Worm (Caenorhabditis elegans) whole organism, young adult: ENCODE data around the gene D2024.1.

Experiments used
- D2030.7 ChIP-seq: fragments of 200-800 bp; sonication (Bioruptor generic); IDR thresholded peaks from 2 replicates; pipeline ENCODE4 v1.3.6; 2022; ENCODE audit warnings: missing genetic modification reagents, missing genetic modification characterization, missing compliant biosample characterization
- F33H1.4 ChIP-seq: fragments of 200-800 bp; sonication (Bioruptor generic); IDR thresholded peaks from 2 replicates; pipeline ENCODE4 v1.3.6; 2022; ENCODE audit warnings: missing genetic modification reagents, missing genetic modification characterization, missing compliant biosample characterization
- F39B2.1 ChIP-seq: fragments of 200-800 bp; sonication (Bioruptor generic); IDR thresholded peaks from 2 replicates; pipeline ENCODE4 v1.3.6; 2022; ENCODE audit warnings: missing genetic modification reagents, missing genetic modification characterization, missing compliant biosample characterization
- F57A8.1 ChIP-seq: fragments of 200-800 bp; sonication (Bioruptor generic); optimal IDR thresholded peaks from 2 replicates; lab custom pipeline; 2018; ENCODE audit warnings: mild to moderate bottlenecking, missing genetic modification characterization, moderate library complexity, missing compliant biosample characterization
- F57C9.4 ChIP-seq: sonication (generic microtip); optimal IDR thresholded peaks from 2 replicates; lab custom pipeline; 2017; ENCODE audit warnings: mild to moderate bottlenecking, missing genetic modification characterization, missing compliant biosample characterization
- akir-1 ChIP-seq: fragments of 200-800 bp; sonication (Bioruptor generic); optimal IDR thresholded peaks from 2 replicates; lab custom pipeline; 2018; ENCODE audit warnings: mild to moderate bottlenecking, missing genetic modification characterization, moderate library complexity, missing compliant biosample characterization
- aptf-2 ChIP-seq: fragments of 200-800 bp; sonication (Bioruptor generic); conservative IDR thresholded peaks from 2 replicates; pipeline ENCODE4 v1.3.6; 2022; ENCODE audit warnings: missing genetic modification reagents, missing genetic modification characterization, missing compliant biosample characterization
- ceh-40 ChIP-seq: fragments of 200-800 bp; sonication (Bioruptor generic); IDR thresholded peaks from 2 replicates; pipeline ENCODE4 v1.3.6; 2022; ENCODE audit warnings: missing genetic modification characterization, missing compliant biosample characterization
- ceh-58 ChIP-seq: fragments of 200-800 bp; sonication (Bioruptor generic); IDR thresholded peaks from 2 replicates; pipeline ENCODE4 v1.3.6; 2022; ENCODE audit warnings: missing genetic modification characterization, missing compliant biosample characterization
- ceh-79 ChIP-seq: sonication (generic microtip); optimal IDR thresholded peaks from 2 replicates; lab custom pipeline; 2017; ENCODE audit warnings: mild to moderate bottlenecking, missing genetic modification characterization, missing compliant biosample characterization
- ceh-91 ChIP-seq: fragments of 200-800 bp; sonication (Bioruptor generic); IDR thresholded peaks from 2 replicates; pipeline ENCODE4 v1.3.6; 2022; ENCODE audit warnings: missing genetic modification reagents, missing genetic modification characterization, missing compliant biosample characterization
- die-1 ChIP-seq: sonication (generic microtip); optimal IDR thresholded peaks from 2 replicates; lab custom pipeline; 2016; ENCODE audit warnings: missing genotype, mild to moderate bottlenecking, missing genetic modification characterization, missing compliant biosample characterization
- dox-1 ChIP-seq: fragments of 200-800 bp; sonication (Bioruptor generic); IDR thresholded peaks from 2 replicates; pipeline ENCODE4 v1.3.6; 2022; ENCODE audit warnings: missing genetic modification reagents, missing genetic modification characterization, missing compliant biosample characterization
- dpl-1 ChIP-seq: fragments of 150-350 bp; optimal IDR thresholded peaks from 2 replicates; lab custom pipeline; 2014; ENCODE audit warnings: missing biosample characterization, missing genetic modification reagents, missing genetic modification characterization
- efl-1 ChIP-seq: fragments of 150-350 bp; optimal IDR thresholded peaks from 2 replicates; lab custom pipeline; 2014; ENCODE audit warnings: missing biosample characterization, missing genetic modification reagents, missing genetic modification characterization
- egl-18 ChIP-seq: fragments of 200-800 bp; sonication (Bioruptor generic); IDR thresholded peaks from 2 replicates; pipeline ENCODE4 v1.3.6; 2022; ENCODE audit warnings: missing genetic modification reagents, missing genetic modification characterization, missing compliant biosample characterization
- ekl-4 ChIP-seq: fragments of 200-800 bp; sonication (Bioruptor generic); IDR thresholded peaks from 2 replicates; pipeline ENCODE4 v1.3.6; 2022; ENCODE audit warnings: missing genetic modification reagents, missing genetic modification characterization, missing compliant biosample characterization
- fkh-3 ChIP-seq: sonication (generic microtip); optimal IDR thresholded peaks from 2 replicates; lab custom pipeline; 2016; ENCODE audit warnings: mild to moderate bottlenecking, missing genetic modification characterization, missing compliant biosample characterization
- hlh-12 ChIP-seq: sonication (generic microtip); optimal IDR thresholded peaks from 2 replicates; lab custom pipeline; 2016; ENCODE audit warnings: missing genetic modification characterization, missing compliant biosample characterization
- hlh-26 ChIP-seq: fragments of 200-800 bp; sonication (Bioruptor generic); conservative IDR thresholded peaks from 2 replicates; pipeline ENCODE4 v1.3.6; 2022; ENCODE audit warnings: missing genetic modification reagents, missing genetic modification characterization, missing compliant biosample characterization
- hmg-1.2 ChIP-seq: fragments of 200-800 bp; sonication (Bioruptor generic); IDR thresholded peaks from 2 replicates; pipeline ENCODE4 v1.3.6; 2022; ENCODE audit warnings: missing genetic modification reagents, missing genetic modification characterization, missing compliant biosample characterization
- hsf-1 ChIP-seq: fragments of 200-800 bp; sonication (Bioruptor generic); IDR thresholded peaks from 2 replicates; pipeline ENCODE4 v1.3.6; 2022; ENCODE audit warnings: missing genetic modification reagents, missing genetic modification characterization, missing compliant biosample characterization
- let-526 ChIP-seq: fragments of 200-800 bp; sonication (Bioruptor generic); IDR thresholded peaks from 2 replicates; pipeline ENCODE4 v1.3.6; 2022; ENCODE audit warnings: missing genetic modification reagents, missing genetic modification characterization, missing compliant biosample characterization
- madf-6 ChIP-seq: fragments of 200-800 bp; sonication (Bioruptor generic); IDR thresholded peaks from 2 replicates; pipeline ENCODE4 v1.3.6; 2022; ENCODE audit warnings: missing genetic modification reagents, missing genetic modification characterization, missing compliant biosample characterization
- nfya-1 ChIP-seq: sonication (generic microtip); optimal IDR thresholded peaks from 2 replicates; lab custom pipeline; 2017; ENCODE audit warnings: antibody characterized with exemption, missing compliant biosample characterization, missing genetic modification characterization, borderline replicate concordance; ENCODE audit not compliant: insufficient read depth
- nfya-2 ChIP-seq: fragments of 200-800 bp; sonication (Bioruptor generic); IDR thresholded peaks from 2 replicates; pipeline ENCODE4 v1.3.6; 2022; ENCODE audit warnings: missing genetic modification reagents, missing genetic modification characterization, missing compliant biosample characterization
- nhr-120 ChIP-seq: fragments of 200-800 bp; sonication (Bioruptor generic); IDR thresholded peaks from 2 replicates; pipeline ENCODE4 v1.3.6; 2022; ENCODE audit warnings: missing genetic modification characterization, missing compliant biosample characterization
- nhr-27 ChIP-seq: fragments of 200-800 bp; sonication (Bioruptor generic); optimal IDR thresholded peaks from 2 replicates; lab custom pipeline; 2018; ENCODE audit warnings: mild to moderate bottlenecking, missing genetic modification characterization, moderate library complexity, missing compliant biosample characterization
- nhr-80 ChIP-seq: sonication (generic microtip); optimal IDR thresholded peaks from 2 replicates; lab custom pipeline; 2016; ENCODE audit warnings: missing genetic modification characterization, missing compliant biosample characterization
- nhr-90 ChIP-seq: sonication (generic microtip); optimal IDR thresholded peaks from 2 replicates; lab custom pipeline; 2016; ENCODE audit warnings: missing genotype, mild to moderate bottlenecking, missing genetic modification characterization, missing compliant biosample characterization
- pha-4 ChIP-seq: fragments of 150-350 bp; sonication (generic microtip); optimal IDR thresholded peaks from 2 replicates; lab custom pipeline; 2014; ENCODE audit warnings: missing biosample characterization, missing genetic modification reagents, missing genetic modification characterization
- sea-2 ChIP-seq: fragments of 200-800 bp; sonication (Bioruptor generic); IDR thresholded peaks from 2 replicates; pipeline ENCODE4 v1.3.6; 2022; ENCODE audit warnings: missing genetic modification characterization, missing compliant biosample characterization
- somi-1 ChIP-seq: fragments of 200-800 bp; sonication (Bioruptor generic); optimal IDR thresholded peaks from 2 replicates; lab custom pipeline; 2018; ENCODE audit warnings: mild to moderate bottlenecking, missing genetic modification characterization, missing compliant biosample characterization
- sptf-2 ChIP-seq: fragments of 200-800 bp; sonication (Bioruptor generic); optimal IDR thresholded peaks from 2 replicates; lab custom pipeline; 2018; ENCODE audit warnings: mild to moderate bottlenecking, missing genetic modification characterization, missing compliant biosample characterization
- ztf-18 ChIP-seq: sonication (generic microtip); optimal IDR thresholded peaks from 2 replicates; lab custom pipeline; 2016; ENCODE audit warnings: missing genotype, mild to moderate bottlenecking, missing genetic modification characterization, missing compliant biosample characterization
- ztf-3 ChIP-seq: fragments of 200-800 bp; sonication (Bioruptor generic); optimal IDR thresholded peaks from 2 replicates; lab custom pipeline; 2018; ENCODE audit warnings: mild to moderate bottlenecking, missing genetic modification characterization, missing compliant biosample characterization

D2024.1 gene

DNA sequence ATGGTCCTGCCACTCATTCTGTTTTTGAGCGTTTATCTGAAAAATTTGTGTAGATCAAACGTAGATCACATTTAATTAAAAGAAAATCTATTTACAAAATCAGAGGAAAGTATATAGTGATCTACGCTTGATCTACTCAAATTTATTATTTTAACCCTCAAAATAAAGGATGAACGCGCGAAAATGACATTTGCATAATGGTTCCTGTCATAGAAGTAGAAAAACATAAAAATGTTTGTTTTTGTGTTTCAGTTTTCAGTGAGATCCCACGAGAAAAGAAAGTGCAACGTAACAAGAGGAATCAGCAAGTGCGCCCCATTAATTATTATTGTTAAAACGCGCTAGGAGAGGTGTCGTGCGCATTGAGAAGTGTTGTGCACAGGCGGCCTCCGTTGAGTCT, 36.0 kb upstream of the D2024.1 start (continued):
- no peak for TF ChIP-seq nhr-27 (tag; lab: Kevin White, UChicago)
- no peak for TF ChIP-seq F57C9.4
- no peak for TF ChIP-seq sea-2 (GFP tag; lab: Robert Waterston, UW)
- TF ChIP-seq somi-1 (GFP tag; lab: Kevin White, UChicago), result no peak
- no peak for TF ChIP-seq akir-1 (GFP tag; lab: Kevin White, UChicago)
- no peak for TF ChIP-seq nhr-80
- TF ChIP-seq hsf-1 (GFP tag; lab: Robert Waterston, UW), result no peak
- TF ChIP-seq hlh-12 (tag; lab: Kevin White, UChicago), result no peak
- TF ChIP-seq F33H1.4, result no peak; the same call in 1 of the 2 replicates
- TF ChIP-seq efl-1, result peak; percentile 81
- no peak for TF ChIP-seq ztf-3 (GFP tag; lab: Kevin White, UChicago)
- TF ChIP-seq hmg-1.2 (GFP tag; lab: Robert Waterston, UW), result peak; percentile 38; the same call in 1 of the 2 replicates
- TF ChIP-seq ceh-91 (GFP tag; lab: Robert Waterston, UW), result 0 out of 2 replicates have a peak, but pooled peaks have one; percentile 16
- no peak for TF ChIP-seq nfya-2 (GFP tag; lab: Robert Waterston, UW)
- TF ChIP-seq hlh-26 (GFP tag; lab: Robert Waterston, UW), result no peak
- no peak for TF ChIP-seq nfya-1 (tag; lab: Kevin White, UChicago)
- no peak for TF ChIP-seq dpl-1
- no peak for TF ChIP-seq ceh-58 (GFP tag; lab: Robert Waterston, UW)
- TF ChIP-seq ceh-40 (GFP tag; lab: Robert Waterston, UW), result no peak
- TF ChIP-seq F57A8.1 (GFP tag; lab: Kevin White, UChicago), result no peak
- peak; percentile 5 for TF ChIP-seq die-1 (tag; lab: Kevin White, UChicago)
- TF ChIP-seq madf-6 (GFP tag; lab: Robert Waterston, UW), result peak; percentile 90
- TF ChIP-seq ztf-18, result no peak
- TF ChIP-seq, all 124 proteins: peak for 8

DNA sequence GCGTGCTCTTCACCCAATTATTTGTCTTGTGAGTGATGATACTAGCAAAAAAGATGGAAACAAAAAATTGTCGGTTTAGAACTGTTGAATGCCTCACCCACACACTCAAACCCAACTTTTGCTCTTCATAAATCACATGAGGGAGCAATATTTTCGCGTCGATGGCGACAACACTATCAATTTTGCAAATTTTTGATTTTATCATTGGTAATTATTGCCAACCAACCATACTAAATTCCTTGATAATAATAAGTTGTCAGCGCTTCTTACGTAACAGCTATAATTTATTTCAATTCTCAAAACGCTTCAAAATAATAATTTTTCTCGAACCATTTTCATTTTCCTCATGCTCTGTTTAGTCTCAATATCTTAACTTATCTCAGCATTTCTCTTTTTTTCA, 34.6 kb upstream of the D2024.1 start:
- TF ChIP-seq sptf-2 (GFP tag; lab: Kevin White, UChicago), result no peak
- TF ChIP-seq pha-4 (tag; lab: Kevin White, UChicago), result no peak
- peak; percentile 37 for TF ChIP-seq nhr-80

DNA sequence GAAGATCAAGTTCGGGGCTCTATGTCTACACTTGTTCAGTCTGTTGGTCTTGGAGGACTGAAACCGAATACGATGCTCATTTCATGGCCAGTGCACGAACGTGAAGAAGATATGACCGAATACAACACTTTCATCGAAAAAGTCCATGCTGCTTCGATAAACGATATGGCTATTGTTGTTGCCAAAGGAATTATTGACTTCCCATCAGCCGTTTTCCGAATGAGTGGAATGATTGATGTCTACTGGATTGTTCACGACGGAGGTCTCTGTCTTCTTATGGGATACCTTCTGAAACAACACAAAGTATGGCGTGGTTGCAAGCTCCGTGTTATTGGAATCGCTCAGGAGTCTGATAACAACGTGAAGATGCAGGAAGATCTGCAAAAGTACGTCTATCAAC, 31.1 kb upstream of the D2024.1 start:
- TF ChIP-seq F39B2.1 (GFP tag; lab: Robert Waterston, UW) (no peak), aptf-2 (GFP tag; lab: Robert Waterston, UW) (no peak), D2030.7 (no peak), ceh-79 (tag; lab: Kevin White, UChicago) (no peak), dox-1 (no peak), fkh-3 (tag; lab: Kevin White, UChicago) (no peak), ekl-4 (no peak), hlh-26 (GFP tag; lab: Robert Waterston, UW) (no peak), egl-18 (GFP tag; lab: Robert Waterston, UW) (no peak), nfya-2 (GFP tag; lab: Robert Waterston, UW) (no peak), sptf-2 (GFP tag; lab: Kevin White, UChicago) (no peak), let-526 (GFP tag; lab: Robert Waterston, UW) (no peak), nhr-90 (tag; lab: Kevin White, UChicago) (no peak), nhr-120 (GFP tag; lab: Robert Waterston, UW) (no peak)
- TF ChIP-seq, all 124 proteins: peak for 0
